Fruit fly (Drosophila melanogaster): Measurements from ENCODE around the gene Lar.

The Lar gene

DNA sequence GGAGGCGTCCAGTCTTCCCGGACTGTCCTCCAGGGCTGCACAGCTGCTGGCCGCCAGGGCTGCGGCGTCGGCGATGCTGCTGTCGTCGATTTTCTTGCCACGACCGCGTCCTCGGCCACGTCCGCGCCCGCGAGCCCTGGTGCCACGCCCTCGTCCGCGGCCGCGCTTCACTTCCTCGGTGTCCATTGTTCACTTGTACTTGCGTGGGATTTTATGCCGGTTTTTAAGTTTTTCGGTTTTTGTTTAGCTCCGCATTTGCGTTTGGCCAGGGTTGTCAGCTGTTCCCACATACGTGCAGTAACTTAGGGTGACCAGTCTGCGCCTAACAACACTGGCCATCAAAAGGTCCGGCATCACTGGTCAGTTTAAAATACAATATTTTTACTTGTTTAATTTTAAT is 4.2 kb upstream of the Lar start, which contains the start of gene Hakai (continued):
- TF ChIP-seq CG13287 (GFP tag; IDR thresholded peaks at IDR 0.05; ENCODE audit: partially characterized antibody) (peak; percentile 65), Awh (GFP tag; IDR thresholded peaks at IDR 0.05) (no peak), Six4 (GFP tag; optimal IDR thresholded peaks at IDR 0.05) (peak; percentile 73), slp2 (GFP tag; optimal IDR thresholded peaks at IDR 0.05) (peak; percentile 40), CG6254 (GFP tag; optimal IDR thresholded peaks at IDR 0.05) (peak; percentile 35), unc-4 (GFP tag; IDR thresholded peaks at IDR 0.05; ENCODE audit: partially characterized antibody) (peak; percentile 54), pho (GFP tag; optimal IDR thresholded peaks at IDR 0.05) (peak; percentile 49), chinmo (GFP tag; IDR thresholded peaks at IDR 0.05; ENCODE audit: partially characterized antibody) (no peak), eve (GFP tag; optimal IDR thresholded peaks at IDR 0.05) (no peak), ewg (GFP tag; optimal IDR thresholded peaks at IDR 0.05) (peak; percentile 14), Optix (GFP tag; IDR thresholded peaks at IDR 0.05) (peak; percentile 46; the same call in 1 of the 3 replicates), CG1233 (GFP tag; optimal IDR thresholded peaks at IDR 0.05) (no peak), CG7556 (GFP tag; optimal IDR thresholded peaks at IDR 0.05) (peak; percentile 14), Dll (GFP tag; IDR thresholded peaks at IDR 0.05; ENCODE audit: partially characterized antibody) (peak; percentile 62; the same call in 3 of the 4 replicates), Camta (GFP tag; optimal IDR thresholded peaks at IDR 0.05) (peak; percentile 51), CG12942 (GFP tag; optimal IDR thresholded peaks at IDR 0.05) (peak; percentile 14), CG6765 (GFP tag; optimal IDR thresholded peaks at IDR 0.05) (no peak), CG8944 (GFP tag; optimal IDR thresholded peaks at IDR 0.05) (peak; percentile 56), Vsx1 (GFP tag; optimal IDR thresholded peaks at IDR 0.05) (no peak), CG17328 (GFP tag; IDR thresholded peaks at IDR 0.05) (no peak; the same call in 1 of the 2 replicates), grau (tag; optimal IDR thresholded peaks at IDR 0.05) (peak; percentile 44), CG3838 (GFP tag; optimal IDR thresholded peaks at IDR 0.05) (no peak), CG12236 (GFP tag; optimal IDR thresholded peaks at IDR 0.05) (no peak), wdn (GFP tag; IDR thresholded peaks at IDR 0.05) (no peak), rib (GFP tag; IDR thresholded peaks at IDR 0.05) (no peak), gsb-n (tag; optimal IDR thresholded peaks at IDR 0.05) (peak; percentile 28), CG42726 (GFP tag; IDR thresholded peaks at IDR 0.05; ENCODE audit: partially characterized antibody) (no peak), usp (GFP tag; optimal IDR thresholded peaks at IDR 0.05) (no peak), Dp (GFP tag; optimal IDR thresholded peaks at IDR 0.05) (peak; percentile 73), sug (tag; optimal IDR thresholded peaks at IDR 0.05) (peak; percentile 63), CG2202 (tag; optimal IDR thresholded peaks at IDR 0.05) (no peak), jumu (GFP tag; optimal IDR thresholded peaks at IDR 0.05) (peak; percentile 71), hth (optimal IDR thresholded peaks at IDR 0.05) (no peak), CG10274 (GFP tag; optimal IDR thresholded peaks at IDR 0.05) (no peak), ci (GFP tag; IDR thresholded peaks at IDR 0.05) (peak; percentile 31; the same call in 2 of the 3 replicates), otp (GFP tag; IDR thresholded peaks at IDR 0.05) (no peak; the same call in 2 of the 3 replicates), Hmr (GFP tag; optimal IDR thresholded peaks at IDR 0.05) (peak; percentile 40), schlank (tag; optimal IDR thresholded peaks at IDR 0.05) (peak; percentile 12), Dek (tag; optimal IDR thresholded peaks at IDR 0.05) (no peak), ham (GFP tag; IDR thresholded peaks at IDR 0.05) (no peak), sob (GFP tag; IDR thresholded peaks at IDR 0.05) (peak; percentile 60), tup (GFP tag; optimal IDR thresholded peaks at IDR 0.05) (no peak), CG10147 (GFP tag; optimal IDR thresholded peaks at IDR 0.05) (peak; percentile 42), CG9609 (GFP tag; optimal IDR thresholded peaks at IDR 0.05) (peak; percentile 64)

Data from whole organism, embryonic.